Worm (Caenorhabditis elegans): ENCODE data around the gene F09G8.5.

Gene F09G8.5

DNA sequence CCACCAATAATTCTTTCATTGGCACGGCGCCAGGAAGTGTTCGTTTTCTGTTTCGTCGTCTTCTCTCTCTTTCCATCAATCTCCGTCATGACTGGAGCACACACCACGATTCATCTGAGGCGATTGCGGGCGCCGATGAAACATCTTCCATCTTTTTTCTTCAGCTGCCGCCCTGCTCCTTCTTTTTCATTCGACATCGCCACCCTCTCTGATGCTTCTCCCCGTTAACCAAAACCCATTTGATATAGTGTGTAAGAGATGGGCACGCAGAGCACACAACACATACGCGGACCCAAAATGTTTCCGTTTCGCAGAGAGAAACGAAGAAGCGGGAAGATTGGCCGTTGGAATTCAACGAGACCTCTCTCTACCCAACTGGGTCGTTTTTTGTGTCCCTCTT, 32.7 kb downstream of the F09G8.5 start:
- no peak for TF ChIP-seq ceh-13 (GFP tag; optimal IDR thresholded peaks at IDR 0.05)
- no peak for TF ChIP-seq sea-1 (GFP tag; conservative IDR thresholded peaks at IDR 0.05)
- no peak for TF ChIP-seq hnd-1 (tag; optimal IDR thresholded peaks at IDR 0.05)
- TF ChIP-seq tbx-37 (GFP tag; conservative IDR thresholded peaks at IDR 0.05): no peak
- TF ChIP-seq flt-1 (GFP tag; IDR thresholded peaks at IDR 0.05): no peak
- TF ChIP-seq tbx-11 (GFP tag; IDR thresholded peaks at IDR 0.05): no peak
- TF ChIP-seq scrt-1 (GFP tag; IDR thresholded peaks at IDR 0.05): no peak
- peak; percentile 38 for TF ChIP-seq hmg-4 (GFP tag; optimal IDR thresholded peaks at IDR 0.05)
- TF ChIP-seq ets-7 (tag; optimal IDR thresholded peaks at IDR 0.05): no peak

DNA sequence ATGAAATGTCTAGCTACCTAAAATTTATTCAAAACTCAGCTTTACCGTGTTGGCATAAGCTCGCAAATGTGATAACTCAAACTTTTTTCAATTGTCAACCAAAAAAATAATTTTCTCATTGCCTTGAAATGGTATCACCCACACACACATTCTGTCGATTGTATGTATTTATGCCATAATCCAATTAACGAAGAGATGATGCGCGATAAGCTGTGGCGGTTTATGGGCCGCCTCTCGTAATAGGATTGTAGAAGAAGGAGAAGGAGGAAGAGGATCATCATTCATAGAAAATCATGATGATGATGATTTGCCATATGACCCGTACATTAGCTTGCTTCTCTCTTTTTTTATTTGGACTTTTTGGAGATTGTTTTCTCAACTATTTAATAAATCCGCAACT, 34.4 kb downstream of the F09G8.5 start:
- TF ChIP-seq aly-1 (tag; optimal IDR thresholded peaks at IDR 0.05) (no peak), ceh-36 (tag; optimal IDR thresholded peaks at IDR 0.05) (no peak), hmbx-1 (tag; optimal IDR thresholded peaks at IDR 0.05) (no peak), tbx-37 (GFP tag; conservative IDR thresholded peaks at IDR 0.05) (no peak), flt-1 (GFP tag; IDR thresholded peaks at IDR 0.05) (no peak), ceh-13 (GFP tag; optimal IDR thresholded peaks at IDR 0.05) (no peak), sea-1 (GFP tag; conservative IDR thresholded peaks at IDR 0.05) (no peak), ama-1 (optimal IDR thresholded peaks at IDR 0.05) (no peak), tbx-11 (GFP tag; IDR thresholded peaks at IDR 0.05) (no peak), scrt-1 (GFP tag; IDR thresholded peaks at IDR 0.05) (no peak), B0310.2 (tag; optimal IDR thresholded peaks at IDR 0.05) (no peak), F13C5.2 (tag; optimal IDR thresholded peaks at IDR 0.05) (no peak)

DNA sequence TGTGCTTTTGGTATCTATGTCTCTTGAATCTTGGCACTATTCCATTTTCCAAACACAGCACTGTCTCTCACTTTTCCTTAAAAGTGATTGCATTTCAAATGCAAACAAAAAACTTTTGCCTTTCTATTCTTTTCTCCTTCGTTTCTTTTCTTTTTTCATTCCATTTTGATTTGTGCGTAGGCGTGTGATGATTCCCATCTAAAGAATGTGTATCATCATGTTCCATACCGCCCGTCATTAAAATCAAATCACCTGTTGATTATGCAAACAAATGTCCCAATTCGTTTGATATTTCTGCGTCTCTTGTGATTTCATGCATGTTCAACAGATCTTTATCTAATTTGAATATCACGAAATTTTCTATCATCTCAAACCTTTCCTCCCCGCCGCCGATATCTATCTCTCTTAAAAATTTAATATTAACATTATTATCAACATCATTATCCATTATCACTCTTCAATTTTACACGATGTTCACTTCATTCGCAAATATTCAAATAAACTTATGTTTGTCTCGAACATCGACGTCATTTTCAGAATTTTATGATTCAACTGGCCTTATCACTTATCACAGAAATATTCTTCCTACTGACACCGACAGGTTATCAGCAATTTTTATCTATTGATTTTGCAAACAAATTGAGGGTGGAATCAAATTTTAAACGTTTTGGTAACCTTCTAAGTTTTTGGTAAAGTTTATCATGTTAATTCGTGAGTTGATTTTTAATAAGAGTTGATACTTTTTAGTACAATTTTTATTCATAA, 36.7 kb downstream of the F09G8.5 start:
- no peak for TF ChIP-seq B0310.2 (tag; optimal IDR thresholded peaks at IDR 0.05)
- TF ChIP-seq tbx-11 (GFP tag; IDR thresholded peaks at IDR 0.05): no peak
- no peak for TF ChIP-seq F13C5.2 (tag; optimal IDR thresholded peaks at IDR 0.05)
- no peak for TF ChIP-seq scrt-1 (GFP tag; IDR thresholded peaks at IDR 0.05)
- no peak for TF ChIP-seq ceh-36 (tag; optimal IDR thresholded peaks at IDR 0.05)
- TF ChIP-seq pes-1 (GFP tag; IDR thresholded peaks at IDR 0.05): no peak
- TF ChIP-seq aly-1 (tag; optimal IDR thresholded peaks at IDR 0.05): no peak

DNA sequence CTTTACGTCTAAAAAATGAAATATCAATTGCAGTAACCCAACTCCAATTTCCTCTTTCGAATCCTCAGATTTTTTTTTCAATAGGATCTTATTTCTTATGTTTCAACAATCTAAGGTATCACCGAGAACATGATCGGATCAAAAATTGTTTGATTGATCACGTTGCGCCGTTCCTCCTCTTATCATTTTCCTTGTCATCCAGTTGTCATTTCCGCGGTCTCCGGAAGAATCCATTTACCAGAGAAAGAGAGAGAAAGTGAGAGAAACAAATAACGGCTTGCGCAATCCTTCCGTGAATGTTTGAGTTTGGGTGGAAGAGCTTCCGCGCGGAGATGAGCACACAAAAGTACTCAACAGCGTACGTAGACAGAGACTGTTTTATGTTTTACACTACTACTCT, 38.5 kb downstream of the F09G8.5 start:
- no peak for TF ChIP-seq aly-1 (tag; optimal IDR thresholded peaks at IDR 0.05)
- no peak for TF ChIP-seq sea-1 (GFP tag; conservative IDR thresholded peaks at IDR 0.05)
- TF ChIP-seq tbx-11 (GFP tag; IDR thresholded peaks at IDR 0.05): no peak
- no peak for TF ChIP-seq hnd-1 (tag; optimal IDR thresholded peaks at IDR 0.05)
- no peak for TF ChIP-seq tra-4 (tag; optimal IDR thresholded peaks at IDR 0.05)
- TF ChIP-seq scrt-1 (GFP tag; IDR thresholded peaks at IDR 0.05): no peak
- TF ChIP-seq ama-1 (optimal IDR thresholded peaks at IDR 0.05): no peak
- TF ChIP-seq hmbx-1 (tag; optimal IDR thresholded peaks at IDR 0.05): no peak

DNA sequence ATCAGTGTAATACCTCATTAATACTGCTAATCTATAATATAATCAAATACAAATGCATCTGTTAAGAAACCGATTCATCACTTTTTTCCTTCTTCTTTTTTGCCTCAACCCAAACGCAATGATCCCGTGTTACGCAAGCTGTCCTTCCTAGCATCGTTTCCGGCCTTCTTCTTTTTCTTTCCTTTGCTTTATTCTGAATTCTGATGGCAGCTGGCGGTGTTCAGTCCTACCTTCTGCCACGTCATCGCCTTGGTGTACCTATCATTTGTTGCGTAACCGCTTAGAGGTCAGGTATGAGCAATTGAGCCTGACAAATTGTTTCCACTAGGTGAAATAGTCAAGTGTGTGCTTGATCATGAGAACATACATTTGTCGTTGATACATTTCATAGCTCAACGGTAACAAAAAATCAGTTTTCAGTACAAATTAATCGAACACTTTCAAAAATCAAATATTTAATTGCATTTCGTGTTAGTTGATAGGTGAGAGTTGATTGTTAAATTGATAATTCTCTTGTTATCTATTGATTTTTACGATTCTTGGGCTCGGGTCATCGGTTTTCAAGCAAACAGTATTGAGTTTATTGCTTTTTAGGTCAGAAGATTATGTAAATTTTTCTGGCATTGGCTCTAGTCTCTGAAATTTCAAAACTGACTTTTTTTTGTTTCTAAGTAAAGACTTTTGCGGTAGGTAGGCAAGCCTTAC, 43.6 kb downstream of the F09G8.5 start:
- TF ChIP-seq flt-1 (GFP tag; IDR thresholded peaks at IDR 0.05): no peak
- TF ChIP-seq ets-7 (tag; optimal IDR thresholded peaks at IDR 0.05): peak; percentile 95
- TF ChIP-seq pes-1 (GFP tag; IDR thresholded peaks at IDR 0.05): peak; percentile 38; the same call in 1 of the 2 replicates
- no peak for TF ChIP-seq tra-4 (tag; optimal IDR thresholded peaks at IDR 0.05)
- no peak for TF ChIP-seq tbx-37 (GFP tag; conservative IDR thresholded peaks at IDR 0.05)
- TF ChIP-seq sea-1 (GFP tag; conservative IDR thresholded peaks at IDR 0.05): no peak
- TF ChIP-seq ceh-13 (GFP tag; optimal IDR thresholded peaks at IDR 0.05): no peak
- peak; percentile 30 for TF ChIP-seq hmg-4 (GFP tag; optimal IDR thresholded peaks at IDR 0.05)
- no peak for TF ChIP-seq F13C5.2 (tag; optimal IDR thresholded peaks at IDR 0.05)
- TF ChIP-seq hnd-1 (tag; optimal IDR thresholded peaks at IDR 0.05): no peak
- TF ChIP-seq aly-1 (tag; optimal IDR thresholded peaks at IDR 0.05): no peak
- no peak for TF ChIP-seq B0310.2 (tag; optimal IDR thresholded peaks at IDR 0.05)
- no peak for TF ChIP-seq scrt-1 (GFP tag; IDR thresholded peaks at IDR 0.05)
- TF ChIP-seq ceh-36 (tag; optimal IDR thresholded peaks at IDR 0.05): no peak
- TF ChIP-seq hmbx-1 (tag; optimal IDR thresholded peaks at IDR 0.05): no peak

DNA sequence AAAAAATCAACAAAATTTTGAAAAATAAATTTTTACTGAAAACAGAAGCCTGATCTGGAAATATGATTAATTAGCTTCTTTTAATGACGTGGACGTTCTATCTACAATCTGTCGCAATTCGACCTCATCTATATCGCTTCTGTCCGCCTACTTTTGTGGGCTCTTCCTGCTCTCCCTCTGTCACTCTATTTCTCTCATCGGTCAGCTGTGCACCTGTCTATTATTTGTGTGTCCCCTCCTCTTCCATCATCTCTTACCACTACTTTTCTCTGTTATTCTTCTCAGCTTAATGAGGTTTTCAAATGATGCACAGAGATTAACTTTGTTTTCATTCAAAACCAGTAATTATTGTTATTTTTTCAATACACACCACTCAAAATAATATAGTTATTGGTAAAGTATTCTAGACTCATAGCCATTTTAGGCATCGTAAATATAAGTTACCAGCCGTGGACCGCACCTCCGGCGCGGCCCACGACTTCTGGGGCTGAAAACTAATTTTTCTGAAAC, 44.4 kb downstream of the F09G8.5 start:
- TF ChIP-seq ceh-36 (tag; optimal IDR thresholded peaks at IDR 0.05) (no peak), sea-1 (GFP tag; conservative IDR thresholded peaks at IDR 0.05) (no peak), pes-1 (GFP tag; IDR thresholded peaks at IDR 0.05) (no peak), tbx-37 (GFP tag; conservative IDR thresholded peaks at IDR 0.05) (no peak), scrt-1 (GFP tag; IDR thresholded peaks at IDR 0.05) (no peak), ets-7 (tag; optimal IDR thresholded peaks at IDR 0.05) (no peak), F13C5.2 (tag; optimal IDR thresholded peaks at IDR 0.05) (no peak), hmbx-1 (tag; optimal IDR thresholded peaks at IDR 0.05) (no peak), aly-1 (tag; optimal IDR thresholded peaks at IDR 0.05) (no peak), hnd-1 (tag; optimal IDR thresholded peaks at IDR 0.05) (no peak), B0310.2 (tag; optimal IDR thresholded peaks at IDR 0.05) (no peak), tra-4 (tag; optimal IDR thresholded peaks at IDR 0.05) (no peak), ama-1 (optimal IDR thresholded peaks at IDR 0.05) (no peak), tbx-11 (GFP tag; IDR thresholded peaks at IDR 0.05) (no peak), ceh-13 (GFP tag; optimal IDR thresholded peaks at IDR 0.05) (no peak), hmg-4 (GFP tag; optimal IDR thresholded peaks at IDR 0.05) (no peak)

DNA sequence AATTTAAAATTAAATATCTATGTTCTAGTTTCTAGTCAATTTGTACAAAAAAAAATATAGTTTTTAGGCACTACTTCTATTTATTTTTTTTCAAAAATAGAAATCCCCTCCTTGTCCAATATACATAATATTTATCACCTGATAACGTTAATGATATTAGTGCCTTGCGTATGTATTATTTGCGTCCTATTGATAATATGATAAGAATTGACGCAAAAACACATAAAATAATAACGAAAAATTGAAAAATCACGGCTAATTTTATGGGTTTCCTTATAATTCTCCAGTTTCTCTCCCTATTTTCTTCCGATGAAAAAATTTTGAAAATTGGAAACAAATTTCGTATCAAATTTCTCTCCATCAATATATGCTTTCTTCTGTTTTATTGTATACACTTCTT, 45.0 kb downstream of the F09G8.5 start:
- TF ChIP-seq hmbx-1 (tag; optimal IDR thresholded peaks at IDR 0.05) (no peak), ets-7 (tag; optimal IDR thresholded peaks at IDR 0.05) (no peak), hmg-4 (GFP tag; optimal IDR thresholded peaks at IDR 0.05) (no peak), tbx-37 (GFP tag; conservative IDR thresholded peaks at IDR 0.05) (no peak)
